Fruit fly (Drosophila melanogaster): ENCODE data around the gene Trx2.

Trx2 gene

DNA sequence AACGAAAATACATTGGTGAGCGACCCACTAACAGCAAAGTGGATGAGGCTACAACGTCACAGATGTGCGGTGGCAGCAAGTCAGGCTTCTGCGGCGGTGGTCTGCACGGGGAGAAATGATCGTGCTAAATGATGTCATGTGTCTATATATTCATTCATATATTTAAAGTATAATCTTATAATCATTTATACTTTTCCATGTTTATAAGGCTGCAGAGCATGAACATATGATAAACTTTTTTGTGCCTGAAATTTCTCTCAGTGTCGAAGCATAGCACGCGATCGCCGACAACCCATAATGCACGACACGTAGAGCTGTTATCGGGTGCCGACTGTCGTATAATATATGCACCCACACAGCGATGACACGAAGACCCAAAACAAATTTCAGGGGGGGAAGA is 14.6 kb upstream of the Trx2 start (continued):
- TF ChIP-seq CG12155 (GFP tag; optimal IDR thresholded peaks at IDR 0.05) (no peak), CG11093 (GFP tag; IDR thresholded peaks at IDR 0.05) (peak; percentile 71), CG1832 (GFP tag; optimal IDR thresholded peaks at IDR 0.05) (no peak), zen2 (GFP tag; IDR thresholded peaks at IDR 0.05; ENCODE audit: partially characterized antibody) (no peak), CG30020 (tag; optimal IDR thresholded peaks at IDR 0.05) (no peak), ewg (GFP tag; optimal IDR thresholded peaks at IDR 0.05) (peak; percentile 17), vfl (GFP tag; optimal IDR thresholded peaks at IDR 0.05) (no peak), CG8089 (GFP tag; optimal IDR thresholded peaks at IDR 0.05) (no peak), CG3847 (GFP tag; IDR thresholded peaks at IDR 0.05) (peak; percentile 56), CG13287 (GFP tag; IDR thresholded peaks at IDR 0.05; ENCODE audit: partially characterized antibody) (no peak), sens-2 (GFP tag; IDR thresholded peaks at IDR 0.05) (peak; percentile 84), Nf-YB (GFP tag; optimal IDR thresholded peaks at IDR 0.05) (peak; percentile 22), Trl (optimal IDR thresholded peaks at IDR 0.05) (no peak), Trl (GFP tag; optimal IDR thresholded peaks at IDR 0.05) (no peak), D (optimal IDR thresholded peaks at IDR 0.05) (no peak), D (GFP tag; optimal IDR thresholded peaks at IDR 0.05) (peak; percentile 82), CG10366 (GFP tag; IDR thresholded peaks at IDR 0.05) (peak; percentile 68), schlank (tag; optimal IDR thresholded peaks at IDR 0.05) (no peak), nau (GFP tag; optimal IDR thresholded peaks at IDR 0.05) (no peak), CG6683 (GFP tag; optimal IDR thresholded peaks at IDR 0.05) (no peak), onecut (GFP tag; IDR thresholded peaks at IDR 0.05) (peak; percentile 74), CG6689 (GFP tag; IDR thresholded peaks at IDR 0.05) (peak; percentile 77), pfk (GFP tag; optimal IDR thresholded peaks at IDR 0.05) (no peak), Nf-YA (GFP tag; IDR thresholded peaks at IDR 0.05) (peak; percentile 35; the same call in 1 of the 2 replicates), Six4 (GFP tag; optimal IDR thresholded peaks at IDR 0.05) (peak; percentile 39), CG11504 (tag; optimal IDR thresholded peaks at IDR 0.05) (no peak), dati (GFP tag; IDR thresholded peaks at IDR 0.05) (0 out of 2 replicates have a peak, but pooled peaks have one; percentile 35), az2 (GFP tag; optimal IDR thresholded peaks at IDR 0.05) (peak; percentile 58), CG5953 (GFP tag; IDR thresholded peaks at IDR 0.05) (peak; percentile 65), CG17361 (GFP tag; IDR thresholded peaks at IDR 0.05) (peak; percentile 63; the same call in 2 of the 3 replicates), Fer2 (tag; optimal IDR thresholded peaks at IDR 0.05) (no peak), Bteb2 (GFP tag; optimal IDR thresholded peaks at IDR 0.05) (no peak), Side (GFP tag; optimal IDR thresholded peaks at IDR 0.05) (no peak), hth (optimal IDR thresholded peaks at IDR 0.05) (no peak), CG7987 (GFP tag; optimal IDR thresholded peaks at IDR 0.05) (no peak), en (GFP tag; optimal IDR thresholded peaks at IDR 0.05) (no peak), ab (GFP tag; optimal IDR thresholded peaks at IDR 0.05) (no peak), Mes4 (GFP tag; optimal IDR thresholded peaks at IDR 0.05) (no peak), Hmx (GFP tag; optimal IDR thresholded peaks at IDR 0.05) (no peak), tgo (GFP tag; IDR thresholded peaks at IDR 0.05) (peak; percentile 74), Mrtf (GFP tag; IDR thresholded peaks at IDR 0.05) (no peak; the same call in 2 of the 3 replicates), prd (optimal IDR thresholded peaks at IDR 0.05) (no peak), prd (GFP tag; IDR thresholded peaks at IDR 0.05) (peak; percentile 94), CG11696 (GFP tag; IDR thresholded peaks at IDR 0.05) (no peak), CG10431 (GFP tag; optimal IDR thresholded peaks at IDR 0.05) (no peak), CG11723 (GFP tag; optimal IDR thresholded peaks at IDR 0.05) (peak; percentile 21), YL-1 (GFP tag; optimal IDR thresholded peaks at IDR 0.05) (no peak), CG3407 (GFP tag; optimal IDR thresholded peaks at IDR 0.05) (peak; percentile 57), Taf1 (GFP tag; IDR thresholded peaks at IDR 0.05) (no peak), dimm (GFP tag; IDR thresholded peaks at IDR 0.05) (peak; percentile 44; the same call in 1 of the 2 replicates), al (GFP tag; IDR thresholded peaks at IDR 0.05) (no peak), CG2120 (GFP tag; optimal IDR thresholded peaks at IDR 0.05) (no peak), CG12299 (tag; optimal IDR thresholded peaks at IDR 0.05) (no peak), kay (GFP tag; optimal IDR thresholded peaks at IDR 0.05) (no peak)
